Fruit fly (Drosophila melanogaster) ovary, adult (tissue): ENCODE results near the gene Tlk.

Source experiments
- CG17801 ChIP-seq: fragments of 200-800 bp; optimal IDR thresholded peaks from 2 replicates; lab custom pipeline; 2019; ENCODE audit warnings: missing biosample characterization, mild to moderate bottlenecking, missing genetic modification characterization, moderate library complexity; ENCODE audit not compliant: partially characterized antibody

Gene Tlk

dm6 chrX:3719480-3720064 is at the start of gene Tlk, which contains the start of gene Rala:
TSS of gene Tlk (plus strand) at chrX:3720007.
TSS of gene Rala (minus strand) at chrX:3719635.
- peak; percentile 28 for TF ChIP-seq CG17801 (GFP tag; lab: Kevin White, UChicago)

dm6 chrX:3671469-3672094 is 48.2 kb upstream of the Tlk start, which contains the start of the genes Parg and Mnt:
TSS of gene Parg (minus strand) at chrX:3671502.
TSS of gene Mnt (plus strand) at chrX:3671801.
- TF ChIP-seq CG17801 (GFP tag; lab: Kevin White, UChicago), result no peak

dm6 chrX:3672095-3672995 is 47.5 kb upstream of the Tlk start:
- TF ChIP-seq CG17801 (GFP tag; lab: Kevin White, UChicago), result peak; percentile 51

dm6 chrX:3673710-3674344 is 46.0 kb upstream of the Tlk start:
- TF ChIP-seq CG17801 (GFP tag; lab: Kevin White, UChicago), result peak; percentile 82

- no peak for TF ChIP-seq CG17801 (GFP tag; lab: Kevin White, UChicago)
These were observed 45.0 kb upstream of the Tlk start for dm6 chrX:3674829-3675228.

- TF ChIP-seq CG17801 (GFP tag; lab: Kevin White, UChicago), result peak; percentile 52
These were observed 44.3 kb upstream of the Tlk start for dm6 chrX:3675538-3675937.

- TF ChIP-seq CG17801 (GFP tag; lab: Kevin White, UChicago), result peak; percentile 85
These were observed 43.2 kb upstream of the Tlk start for dm6 chrX:3676469-3677155.

- peak; percentile 55 for TF ChIP-seq CG17801 (GFP tag; lab: Kevin White, UChicago)
These were observed 42.5 kb upstream of the Tlk start for dm6 chrX:3677156-3677846.

dm6 chrX:3677847-3678411 is 41.9 kb upstream of the Tlk start:
- peak; percentile 89 for TF ChIP-seq CG17801 (GFP tag; lab: Kevin White, UChicago)

dm6 chrX:3679921-3680702 is 39.7 kb upstream of the Tlk start:
- peak; percentile 6 for TF ChIP-seq CG17801 (GFP tag; lab: Kevin White, UChicago)

dm6 chrX:3680703-3681270 is 39.0 kb upstream of the Tlk start:
- TF ChIP-seq CG17801 (GFP tag; lab: Kevin White, UChicago), result no peak

- TF ChIP-seq CG17801 (GFP tag; lab: Kevin White, UChicago), result peak; percentile 90
These were observed 37.9 kb upstream of the Tlk start for dm6 chrX:3681729-3682482.
